Fruit fly (Drosophila melanogaster): ENCODE results near the gene tup.
A peak's percentile ranks its signal among the peaks of the same experiment; 100 is the strongest.

The tup gene

DNA sequence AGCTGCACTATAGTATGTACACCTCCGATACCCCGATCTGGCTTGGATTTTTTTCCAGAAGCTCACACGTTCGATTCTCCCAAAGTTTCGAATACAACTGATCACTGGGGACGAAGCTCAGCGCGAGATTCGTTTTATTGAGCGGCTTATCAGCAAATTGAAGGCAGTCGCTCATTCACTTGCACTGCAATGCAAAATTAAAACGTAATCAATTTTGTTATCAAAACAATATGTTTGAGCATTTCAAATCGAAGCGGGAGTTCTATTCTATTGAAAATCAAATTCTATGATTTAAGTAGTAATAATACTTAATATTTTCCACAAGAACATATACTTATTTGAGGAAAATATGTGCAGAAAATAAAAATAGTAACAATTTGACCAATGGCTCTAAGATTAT lies 36.6 kb downstream of the tup start, which contains the start of gene CG33120:
Gene CG33120 (minus strand): TSS at position 101 of the 400 bp plus-strand sequence.
- TF ChIP-seq CG17806 (tag; optimal IDR thresholded peaks at IDR 0.05) (no peak), gl (tag; optimal IDR thresholded peaks at IDR 0.05) (no peak), CG34367 (tag; optimal IDR thresholded peaks at IDR 0.05) (no peak), CG8159 (tag; optimal IDR thresholded peaks at IDR 0.05) (no peak), CG32121 (GFP tag; IDR thresholded peaks at IDR 0.05) (no peak), CG12605 (GFP tag; IDR thresholded peaks at IDR 0.05) (no peak), CG13204 (GFP tag; optimal IDR thresholded peaks at IDR 0.05) (no peak), rn (GFP tag; IDR thresholded peaks at IDR 0.05) (no peak), CG10348 (GFP tag; IDR thresholded peaks at IDR 0.05) (no peak), Snoo (tag; optimal IDR thresholded peaks at IDR 0.05) (no peak), CG8301 (tag; optimal IDR thresholded peaks at IDR 0.05) (no peak), CG15710 (tag; optimal IDR thresholded peaks at IDR 0.05) (no peak), Ets98B (GFP tag; IDR thresholded peaks at IDR 0.05) (no peak), D1 (tag; optimal IDR thresholded peaks at IDR 0.05) (no peak), fd96Ca (GFP tag; IDR thresholded peaks at IDR 0.05) (no peak), CG9948 (tag; optimal IDR thresholded peaks at IDR 0.05) (no peak)

DNA sequence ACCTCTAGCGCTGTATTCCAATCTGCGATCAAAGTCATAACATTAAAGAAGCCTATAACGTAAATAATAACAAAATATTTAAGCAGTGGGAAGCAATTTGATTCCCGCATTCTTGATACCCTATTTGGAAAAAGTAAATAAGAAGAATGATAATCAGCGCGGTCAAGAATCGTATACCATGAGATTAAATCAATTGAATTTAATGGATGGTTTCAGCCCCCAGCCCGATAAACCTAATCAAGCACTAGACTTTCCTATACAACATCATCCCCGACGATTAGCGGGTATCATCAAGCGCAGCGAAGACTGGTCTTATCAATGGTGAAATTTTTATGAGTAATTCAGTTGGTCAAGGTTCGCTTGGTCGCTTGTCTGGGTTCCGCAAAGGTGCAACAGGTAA lies 37.5 kb downstream of the tup start:
- TF ChIP-seq fd96Ca (GFP tag; IDR thresholded peaks at IDR 0.05) (no peak), Snoo (tag; optimal IDR thresholded peaks at IDR 0.05) (no peak)

DNA sequence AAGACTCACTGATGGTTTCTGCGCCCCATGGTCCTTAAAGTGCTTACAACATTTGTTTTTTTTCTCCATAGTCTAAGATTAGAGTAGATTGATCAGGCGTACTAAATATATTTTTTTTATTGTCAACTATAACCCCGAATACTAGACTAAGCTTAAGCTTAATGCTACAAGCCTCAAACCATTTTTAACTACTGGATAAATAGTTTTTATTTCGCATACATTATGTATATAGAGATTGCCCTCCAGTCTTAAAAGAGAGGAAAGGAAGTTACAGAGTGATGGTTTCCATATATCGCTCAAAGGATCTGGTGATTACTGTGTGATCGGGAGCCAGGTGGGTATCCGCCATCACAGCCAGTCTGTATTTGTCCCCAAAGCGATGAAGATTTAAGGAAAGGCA lies 39.9 kb downstream of the tup start, which contains the start of gene CG31752:
Gene CG31752 (minus strand): TSS at position 101 of the 400 bp plus-strand sequence.
- no peak for TF ChIP-seq CG34367 (tag; optimal IDR thresholded peaks at IDR 0.05)
- no peak for TF ChIP-seq CG9948 (tag; optimal IDR thresholded peaks at IDR 0.05)
- TF ChIP-seq CG13204 (GFP tag; optimal IDR thresholded peaks at IDR 0.05): no peak
- TF ChIP-seq CG4496 (GFP tag; IDR thresholded peaks at IDR 0.05): no peak
- TF ChIP-seq Pif1B (GFP tag; optimal IDR thresholded peaks at IDR 0.05): no peak
- TF ChIP-seq D1 (tag; optimal IDR thresholded peaks at IDR 0.05): no peak
- no peak for TF ChIP-seq CG32121 (GFP tag; IDR thresholded peaks at IDR 0.05)
- no peak for TF ChIP-seq fd96Ca (GFP tag; IDR thresholded peaks at IDR 0.05)
- TF ChIP-seq CG15710 (tag; optimal IDR thresholded peaks at IDR 0.05): no peak
- no peak for TF ChIP-seq EcR (GFP tag; optimal IDR thresholded peaks at IDR 0.05)
- no peak for TF ChIP-seq rn (GFP tag; IDR thresholded peaks at IDR 0.05)
- no peak for TF ChIP-seq Pif1A (GFP tag; optimal IDR thresholded peaks at IDR 0.05)

DNA sequence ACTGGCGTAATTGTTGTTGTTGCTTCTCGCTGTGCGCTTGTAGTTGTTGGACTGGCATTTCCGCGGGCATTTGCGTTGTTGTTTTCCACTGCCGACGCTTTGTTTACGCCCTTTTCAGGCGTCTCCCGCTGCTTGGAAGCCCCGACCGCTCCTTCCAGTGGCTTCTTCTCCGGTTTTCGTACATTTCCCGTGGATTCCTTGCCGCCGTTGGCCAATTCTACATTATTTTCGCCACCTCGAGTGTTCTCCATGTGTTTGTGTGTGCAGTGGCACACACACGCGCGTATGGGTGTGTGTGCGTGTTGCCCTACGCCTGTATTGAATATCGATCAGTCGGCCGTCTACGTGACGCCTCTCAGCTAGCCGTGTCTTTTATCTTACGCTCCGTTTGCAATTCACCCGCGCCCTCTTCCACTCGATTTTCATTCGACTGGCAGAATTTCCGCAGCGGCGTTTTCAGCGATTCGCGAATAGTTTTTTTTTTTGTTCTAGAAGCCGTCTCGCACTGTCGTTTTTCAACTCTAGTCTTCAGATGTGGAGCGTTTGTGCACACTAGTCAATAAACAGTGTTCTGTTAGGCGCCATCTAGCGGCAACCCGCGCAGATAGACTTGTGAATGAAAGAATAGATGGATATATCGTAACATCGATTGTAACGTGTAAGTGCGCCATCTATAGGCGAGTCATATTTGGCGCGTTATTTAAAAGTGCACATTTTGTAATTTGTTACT lies 41.8 kb downstream of the tup start, which contains the start of gene CG10600:
Gene CG10600 (minus strand): TSS at position 537 of the 730 bp plus-strand sequence.
- TF ChIP-seq D1 (tag; optimal IDR thresholded peaks at IDR 0.05) (no peak), CG8159 (tag; optimal IDR thresholded peaks at IDR 0.05) (no peak), CG34367 (tag; optimal IDR thresholded peaks at IDR 0.05) (peak; percentile 11), CG9948 (tag; optimal IDR thresholded peaks at IDR 0.05) (peak; percentile 10), CG12605 (GFP tag; IDR thresholded peaks at IDR 0.05) (no peak), CG13204 (GFP tag; optimal IDR thresholded peaks at IDR 0.05) (no peak), CG8301 (tag; optimal IDR thresholded peaks at IDR 0.05) (peak; percentile 27), CG4496 (GFP tag; IDR thresholded peaks at IDR 0.05) (peak; percentile 55; the same call in 1 of the 3 replicates), Pif1A (GFP tag; optimal IDR thresholded peaks at IDR 0.05) (no peak), fd96Ca (GFP tag; IDR thresholded peaks at IDR 0.05) (peak; percentile 72), EcR (GFP tag; optimal IDR thresholded peaks at IDR 0.05) (no peak), CG15710 (tag; optimal IDR thresholded peaks at IDR 0.05) (peak; percentile 33), CG17806 (tag; optimal IDR thresholded peaks at IDR 0.05) (peak; percentile 29), Pif1B (GFP tag; optimal IDR thresholded peaks at IDR 0.05) (peak; percentile 63), gl (tag; optimal IDR thresholded peaks at IDR 0.05) (no peak), CG14655 (GFP tag; optimal IDR thresholded peaks at IDR 0.05) (no peak), CG32121 (GFP tag; IDR thresholded peaks at IDR 0.05) (peak; percentile 56), Snoo (tag; optimal IDR thresholded peaks at IDR 0.05) (peak; percentile 63), CG10348 (GFP tag; IDR thresholded peaks at IDR 0.05) (no peak), rn (GFP tag; IDR thresholded peaks at IDR 0.05) (no peak), Ets98B (GFP tag; IDR thresholded peaks at IDR 0.05) (peak; percentile 44)

DNA sequence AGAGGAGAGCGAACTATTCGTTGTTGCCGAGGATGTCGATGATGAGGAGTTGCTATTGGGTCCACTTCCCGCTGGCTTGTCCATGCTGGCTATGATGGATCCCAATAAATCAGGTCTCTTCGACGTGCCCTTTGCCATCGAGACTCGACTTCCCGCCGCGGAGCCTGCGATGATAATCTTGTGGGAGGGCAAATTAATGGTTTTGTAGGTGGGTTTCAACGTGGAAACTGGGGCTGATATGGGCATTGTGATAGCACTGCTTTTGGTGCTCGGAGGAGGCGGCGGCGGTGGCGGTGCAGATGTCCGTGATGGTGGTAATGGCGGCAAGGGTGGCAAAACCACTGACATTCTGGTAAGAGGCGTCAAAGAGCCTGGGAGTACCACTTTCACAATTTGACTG lies 46.5 kb downstream of the tup start:
- TF ChIP-seq CG9948 (tag; optimal IDR thresholded peaks at IDR 0.05) (no peak), fd96Ca (GFP tag; IDR thresholded peaks at IDR 0.05) (no peak), CG32121 (GFP tag; IDR thresholded peaks at IDR 0.05) (no peak), Pif1A (GFP tag; optimal IDR thresholded peaks at IDR 0.05) (no peak), CG10348 (GFP tag; IDR thresholded peaks at IDR 0.05) (no peak), EcR (GFP tag; optimal IDR thresholded peaks at IDR 0.05) (no peak), gl (tag; optimal IDR thresholded peaks at IDR 0.05) (no peak), CG4496 (GFP tag; IDR thresholded peaks at IDR 0.05) (no peak), CG13204 (GFP tag; optimal IDR thresholded peaks at IDR 0.05) (no peak)

All from whole organism, pupa.